Worm (Caenorhabditis elegans) whole organism, dauer: Measurements from ENCODE around the gene R03G8.6.

Source experiments
- unc-62 ChIP-seq: sonication (generic microtip); optimal IDR thresholded peaks from 2 replicates; lab custom pipeline; 2017; ENCODE audit warnings: missing biosample characterization, missing genetic modification reagents, missing genetic modification characterization

The R03G8.6 gene

DNA sequence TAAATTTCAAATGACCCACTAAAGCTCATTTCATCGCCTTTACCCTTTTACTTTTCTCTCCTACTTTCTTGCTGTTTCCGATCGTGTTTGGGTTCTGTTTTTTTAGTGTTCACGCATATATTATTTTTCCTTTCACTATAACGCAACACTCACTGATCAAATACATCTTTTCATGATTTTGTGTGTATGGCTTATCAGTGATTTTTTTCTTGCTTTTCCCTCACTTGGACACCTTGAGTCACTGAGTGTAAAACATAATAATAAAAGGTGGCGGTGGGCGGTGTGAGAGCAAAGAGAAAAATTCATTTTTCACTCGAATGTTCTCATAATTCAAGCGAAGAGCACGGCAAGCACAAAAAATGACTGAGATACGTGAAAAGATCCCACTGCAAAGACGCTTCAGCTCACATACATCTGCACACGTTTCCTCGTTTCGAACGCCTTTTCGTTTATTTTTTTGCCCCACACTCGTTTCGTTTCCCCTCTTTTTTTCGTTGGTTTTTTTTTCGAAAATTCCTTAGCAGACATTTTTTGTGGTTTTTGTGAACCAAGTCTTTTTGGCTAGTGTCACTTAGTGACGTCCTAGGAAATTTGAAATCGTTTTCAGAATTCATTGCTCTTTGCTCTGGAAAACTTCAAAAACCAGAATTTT is 37.2 kb downstream of the R03G8.6 start, which contains the start of gene K03A11.5:
Gene K03A11.5, plus strand, starts transcription at position 602 of the 652 bp plus-strand sequence.
- no peak for TF ChIP-seq unc-62 (GFP tag; lab: Kevin White, UChicago)

DNA sequence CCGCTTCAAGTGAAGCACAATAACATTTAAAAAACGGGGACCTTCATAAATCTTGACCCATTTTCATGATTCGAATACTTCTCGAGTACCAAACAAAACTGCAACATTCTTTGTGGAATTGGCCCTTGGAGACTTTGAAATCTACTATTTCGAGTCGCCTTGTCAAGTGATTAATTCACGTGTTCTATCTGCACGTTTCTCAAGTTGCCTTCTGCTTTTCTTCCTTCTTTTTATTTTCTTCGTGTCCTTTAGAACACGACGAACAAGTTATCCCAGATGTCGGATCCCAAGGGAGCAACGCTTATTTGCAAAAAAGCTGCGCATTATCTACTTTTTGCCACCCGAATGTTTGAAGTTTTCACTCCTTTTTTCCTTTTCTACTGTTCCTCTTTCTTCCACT is 38.9 kb downstream of the R03G8.6 start:
- TF ChIP-seq unc-62 (GFP tag; lab: Kevin White, UChicago) = no peak

DNA sequence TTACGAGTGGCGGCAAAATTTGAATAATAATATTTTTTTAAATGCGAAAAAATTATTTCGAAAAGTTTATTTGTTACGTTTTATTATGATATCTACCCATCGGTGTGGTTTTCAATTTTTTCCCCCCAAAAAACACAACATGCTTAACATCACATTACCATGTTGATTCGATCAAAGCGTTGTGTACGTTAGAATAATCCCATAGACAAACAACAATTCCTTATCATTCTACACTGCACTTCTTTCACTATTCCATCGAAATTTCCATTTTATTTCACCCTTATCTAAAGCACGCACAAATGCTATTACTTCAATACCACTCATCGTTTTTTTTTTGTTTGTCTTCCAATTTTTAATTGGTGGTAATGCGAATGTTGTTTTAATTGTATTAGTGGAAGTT is 40.3 kb downstream of the R03G8.6 start:
- no peak for TF ChIP-seq unc-62 (GFP tag; lab: Kevin White, UChicago)

DNA sequence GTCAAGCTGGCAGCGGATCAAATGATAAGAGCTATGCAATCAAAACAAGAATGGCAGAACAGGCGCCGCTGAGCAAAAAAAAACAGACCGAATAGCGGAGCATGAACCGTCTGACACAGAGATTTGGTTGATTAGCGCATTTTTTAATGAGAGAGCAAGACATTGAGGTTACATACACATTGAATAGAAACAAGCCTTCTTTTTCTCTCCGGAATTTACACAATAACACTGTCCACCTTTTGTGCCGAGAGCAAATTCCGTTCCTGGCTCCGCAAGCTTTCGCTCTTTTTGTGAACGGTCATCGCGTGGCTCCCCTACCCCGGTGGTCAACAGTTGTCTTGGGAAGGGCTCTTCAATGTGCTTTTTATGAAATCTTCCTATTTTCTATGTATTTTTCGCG is 44.8 kb downstream of the R03G8.6 start, which contains the start of gene K03A11.6:
Gene K03A11.6, plus strand, starts transcription at position 301 of the 400 bp plus-strand sequence.
- no peak for TF ChIP-seq unc-62 (GFP tag; lab: Kevin White, UChicago)

DNA sequence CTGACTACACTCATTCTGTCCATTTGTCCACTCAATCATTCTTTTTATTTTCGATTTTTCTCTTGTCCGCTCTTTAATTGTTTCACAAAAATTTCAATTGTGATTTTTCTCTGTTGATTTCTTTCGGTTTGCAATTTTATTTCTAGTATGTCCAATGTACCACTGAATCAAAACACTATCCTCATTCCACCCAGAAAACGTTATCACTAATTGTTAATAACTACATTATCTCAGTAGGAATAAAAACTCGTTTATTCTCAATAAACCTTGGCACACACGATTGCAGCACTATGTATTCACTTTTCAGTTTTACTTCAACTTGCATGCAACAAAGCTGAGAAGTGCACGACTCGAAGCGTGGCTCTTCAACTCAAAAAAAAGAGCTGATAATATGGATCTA is 48.9 kb downstream of the R03G8.6 start, which contains the start of gene K03A11.1:
Gene K03A11.1, plus strand, starts transcription at position 301 of the 400 bp plus-strand sequence.
- no peak for TF ChIP-seq unc-62 (GFP tag; lab: Kevin White, UChicago)

DNA sequence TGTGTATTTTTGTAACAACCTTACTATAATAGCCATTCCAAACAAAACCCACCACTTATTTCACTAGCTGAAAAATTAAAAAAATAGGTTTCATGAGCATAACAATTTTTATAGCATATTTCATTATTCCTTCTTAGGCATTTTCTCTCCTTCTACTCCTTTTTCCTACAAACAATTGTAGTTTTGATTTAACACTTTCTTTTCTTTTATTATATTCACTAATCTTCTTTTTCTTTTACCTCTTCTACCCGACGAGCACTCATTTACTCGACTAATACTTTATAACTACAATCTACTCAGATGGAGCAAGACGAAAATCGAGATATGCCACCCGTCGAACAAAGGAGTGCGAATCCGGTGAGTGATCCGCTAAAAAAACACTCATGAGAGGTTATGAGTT is 52.1 kb downstream of the R03G8.6 start, which contains the start of gene C53C7.3:
Gene C53C7.3, plus strand, starts transcription at position 301 of the 400 bp plus-strand sequence.
- TF ChIP-seq unc-62 (GFP tag; lab: Kevin White, UChicago) = no peak
